Worm (Caenorhabditis elegans) whole organism, L1 larva: ENCODE results near the gene T07E3.2.

Experiments
- ama-1 ChIP-seq: fragments of 150-350 bp; optimal IDR thresholded peaks from 2 replicates; lab custom pipeline; 2014
- dpl-1 ChIP-seq, 3 experiments: fragments of 150-350 bp in 2 of 3; sonication (generic microtip) in 1 of 3; optimal IDR thresholded peaks; 2 replicates each; lab custom pipeline; 2014 to 2017; ENCODE audit warnings: missing biosample characterization in 3 of 3, missing genetic modification characterization in 3 of 3, missing genetic modification reagents in 3 of 3
- efl-1 ChIP-seq, 4 experiments: fragments of 150-350 bp; optimal IDR thresholded peaks in 3 of 4; peaks in 1 of 4; 1 replicate in 1 of 4; 2 replicates in 3 of 4; lab custom pipeline; 2014; ENCODE audit warnings: missing biosample characterization in 2 of 4, missing genetic modification characterization in 2 of 4, missing genetic modification reagents in 2 of 4
- egl-13 ChIP-seq: sonication (generic microtip); optimal IDR thresholded peaks from 2 replicates; lab custom pipeline; 2016; ENCODE audit warnings: missing genotype, missing genetic modification reagents, missing genetic modification characterization, missing compliant biosample characterization
- egl-27 ChIP-seq, 2 experiments: fragments of 150-350 bp in 1 of 2; sonication (generic microtip); optimal IDR thresholded peaks; 3 replicates each; lab custom pipeline; 2017 to 2018; ENCODE audit warnings: missing biosample characterization in 2 of 2, missing genetic modification characterization in 2 of 2, missing genetic modification reagents in 2 of 2
- jun-1 ChIP-seq: fragments of 150-350 bp; optimal IDR thresholded peaks from 2 replicates; lab custom pipeline; 2014; ENCODE audit warnings: missing biosample characterization, missing genetic modification reagents, missing genetic modification characterization
- nhr-11 ChIP-seq: fragments of 150-350 bp; optimal IDR thresholded peaks from 2 replicates; lab custom pipeline; 2014; ENCODE audit warnings: missing biosample characterization, missing genetic modification characterization
- nhr-237 ChIP-seq: fragments of 150-350 bp; optimal IDR thresholded peaks from 2 replicates; lab custom pipeline; 2014; ENCODE audit warnings: missing biosample characterization, missing genetic modification characterization
- nhr-28 ChIP-seq: fragments of 150-350 bp; optimal IDR thresholded peaks from 2 replicates; lab custom pipeline; 2014; ENCODE audit warnings: missing biosample characterization, missing genetic modification characterization
- pqm-1 ChIP-seq: sonication (generic microtip); optimal IDR thresholded peaks from 3 replicates; lab custom pipeline; 2017; ENCODE audit warnings: missing biosample characterization, missing genetic modification characterization
- sup-37 ChIP-seq: fragments of 200-800 bp; sonication (Bioruptor generic); optimal IDR thresholded peaks from 2 replicates; lab custom pipeline; 2018; ENCODE audit warnings: mild to moderate bottlenecking, missing genetic modification characterization, missing compliant biosample characterization
- ztf-11 ChIP-seq, 2 experiments: sonication (generic microtip); optimal IDR thresholded peaks; 2 replicates each; lab custom pipeline; 2016 to 2017; ENCODE audit warnings: missing genetic modification characterization in 2 of 2, missing biosample characterization in 1 of 2, missing compliant biosample characterization in 1 of 2

ce11 chrIII:6945747-6946146 lies 39.2 kb downstream of the T07E3.2 start, which contains the start of gene abu-13:
- TF ChIP-seq sup-37 (GFP tag; lab: Kevin White, UChicago) (no peak), ztf-11 (tag; optimal IDR thresholded peaks at IDR 0.05; lab: Kevin White, UChicago) (no peak), egl-13 (tag; lab: Kevin White, UChicago) (no peak), egl-27 (tag; optimal IDR thresholded peaks at IDR 0.05; lab: Kevin White, UChicago) (no peak), jun-1 (no peak), dpl-1 (GFP tag; optimal IDR thresholded peaks at IDR 0.05; lab: Kevin White, UChicago) (no peak), nhr-237 (tag; lab: Kevin White, UChicago) (no peak), efl-1 (optimal IDR thresholded peaks at IDR 0.05; lab: Kevin White, UChicago) (no peak), efl-1 (GFP tag; optimal IDR thresholded peaks at IDR 0.05 in 1 of 2; lab: Kevin White, UChicago) (peak in 1 of 2 experiments; percentile 21), ama-1 (lab: Kevin White, UChicago) (no peak), nhr-11 (no peak), nhr-28 (no peak), pqm-1 (tag; lab: Kevin White, UChicago) (no peak)
